Worm (Caenorhabditis elegans) whole organism, late embryonic: ENCODE measurements around the gene clc-1.
A peak's percentile ranks its signal among the peaks of the same experiment; 100 is the strongest.

ENCODE experiments used
- C08G9.2 ChIP-seq: sonication (generic microtip); optimal IDR thresholded peaks from 2 replicates; lab custom pipeline; 2016; ENCODE audit warnings: mild to moderate bottlenecking, missing genetic modification characterization, moderate library complexity, missing compliant biosample characterization
- F13H6.1 ChIP-seq: sonication (generic microtip); optimal IDR thresholded peaks from 2 replicates; lab custom pipeline; 2016; ENCODE audit warnings: missing genetic modification characterization, missing compliant biosample characterization
- K02D7.2 ChIP-seq: sonication (generic microtip); optimal IDR thresholded peaks from 2 replicates; lab custom pipeline; 2017; ENCODE audit warnings: mild to moderate bottlenecking, missing genetic modification characterization, missing compliant biosample characterization
- K09A11.1 ChIP-seq: sonication (generic microtip); optimal IDR thresholded peaks from 2 replicates; lab custom pipeline; 2017; ENCODE audit warnings: antibody characterized with exemption, mild to moderate bottlenecking, missing genetic modification characterization, missing compliant biosample characterization; ENCODE audit not compliant: insufficient read depth
- T23F11.4 ChIP-seq: fragments of 200-800 bp; sonication (Bioruptor generic); optimal IDR thresholded peaks from 2 replicates; lab custom pipeline; 2018; ENCODE audit warnings: mild to moderate bottlenecking, missing genetic modification characterization, missing compliant biosample characterization
- Y22D7AL.16 ChIP-seq: sonication (generic microtip); optimal IDR thresholded peaks from 2 replicates; lab custom pipeline; 2016; ENCODE audit warnings: missing genetic modification characterization, missing compliant biosample characterization
- ahr-1 ChIP-seq: sonication (generic microtip); optimal IDR thresholded peaks from 2 replicates; lab custom pipeline; 2016; ENCODE audit warnings: missing genetic modification characterization, missing compliant biosample characterization
- ama-1 ChIP-seq: fragments of 150-350 bp; optimal IDR thresholded peaks from 2 replicates; lab custom pipeline; 2014
- ceh-14 ChIP-seq: sonication (generic microtip); optimal IDR thresholded peaks from 2 replicates; lab custom pipeline; 2016; ENCODE audit warnings: missing genotype, missing genetic modification characterization, missing compliant biosample characterization
- ceh-18 ChIP-seq: sonication (generic microtip); optimal IDR thresholded peaks from 2 replicates; lab custom pipeline; 2016; ENCODE audit warnings: missing genetic modification characterization, missing compliant biosample characterization
- ceh-19 ChIP-seq: fragments of 200-800 bp; sonication (Bioruptor generic); optimal IDR thresholded peaks from 2 replicates; lab custom pipeline; 2018; ENCODE audit warnings: mild to moderate bottlenecking, missing genetic modification characterization, missing compliant biosample characterization
- ceh-22 ChIP-seq: sonication (generic microtip); optimal IDR thresholded peaks from 2 replicates; lab custom pipeline; 2017; ENCODE audit warnings: missing biosample characterization, missing genetic modification characterization
- ceh-24 ChIP-seq: sonication (generic microtip); optimal IDR thresholded peaks from 2 replicates; lab custom pipeline; 2016; ENCODE audit warnings: mild to moderate bottlenecking, missing genetic modification characterization, missing compliant biosample characterization
- ceh-30 ChIP-seq: fragments of 150-350 bp; optimal IDR thresholded peaks from 2 replicates; lab custom pipeline; 2014; ENCODE audit warnings: missing biosample characterization, missing genetic modification characterization
- ceh-31 ChIP-seq: sonication (generic microtip); optimal IDR thresholded peaks from 2 replicates; lab custom pipeline; 2016; ENCODE audit warnings: missing genetic modification characterization, missing compliant biosample characterization
- ceh-45 ChIP-seq: fragments of 200-800 bp; sonication (Bioruptor generic); IDR thresholded peaks from 2 replicates; pipeline ENCODE4 v1.3.6; 2022; ENCODE audit warnings: missing genetic modification reagents, missing genetic modification characterization, missing compliant biosample characterization
- ceh-48 ChIP-seq: sonication (generic microtip); optimal IDR thresholded peaks from 2 replicates; lab custom pipeline; 2016; ENCODE audit warnings: missing genetic modification characterization, inconsistent platforms, missing compliant biosample characterization
- che-1 ChIP-seq: sonication (generic microtip); optimal IDR thresholded peaks from 2 replicates; lab custom pipeline; 2016; ENCODE audit warnings: mild to moderate bottlenecking, missing genetic modification characterization, missing compliant biosample characterization
- dmd-4 ChIP-seq: sonication (generic microtip); optimal IDR thresholded peaks from 2 replicates; lab custom pipeline; 2016; ENCODE audit warnings: borderline replicate concordance, missing genetic modification characterization, missing compliant biosample characterization
- dve-1 ChIP-seq: sonication (generic microtip); optimal IDR thresholded peaks from 2 replicates; lab custom pipeline; 2017; ENCODE audit warnings: antibody characterized with exemption, mild to moderate bottlenecking, missing genetic modification characterization, missing compliant biosample characterization
- elt-2 ChIP-seq: sonication (generic microtip); optimal IDR thresholded peaks from 2 replicates; lab custom pipeline; 2016; ENCODE audit warnings: missing genetic modification reagents, missing genetic modification characterization, missing compliant biosample characterization
- eyg-1 ChIP-seq: sonication (generic microtip); optimal IDR thresholded peaks from 2 replicates; lab custom pipeline; 2016; ENCODE audit warnings: missing genotype, missing genetic modification characterization, missing compliant biosample characterization
- fax-1 ChIP-seq: sonication (generic microtip); optimal IDR thresholded peaks from 2 replicates; lab custom pipeline; 2016; ENCODE audit warnings: missing genotype, missing genetic modification characterization, missing compliant biosample characterization
- gmeb-2 ChIP-seq: sonication (generic microtip); optimal IDR thresholded peaks from 2 replicates; lab custom pipeline; 2016; ENCODE audit warnings: missing genetic modification characterization, inconsistent platforms, missing compliant biosample characterization
- hlh-30 ChIP-seq: sonication (generic microtip); optimal IDR thresholded peaks from 2 replicates; lab custom pipeline; 2017; ENCODE audit warnings: antibody characterized with exemption, missing genetic modification characterization, missing compliant biosample characterization; ENCODE audit not compliant: insufficient read depth
- hlh-6 ChIP-seq: sonication (generic microtip); optimal IDR thresholded peaks from 2 replicates; lab custom pipeline; 2016; ENCODE audit warnings: missing genotype, missing genetic modification characterization, missing compliant biosample characterization
- hlh-8 ChIP-seq: sonication (generic microtip); optimal IDR thresholded peaks from 2 replicates; lab custom pipeline; 2016; ENCODE audit warnings: missing genotype, missing genetic modification characterization, missing compliant biosample characterization
- lim-6 ChIP-seq: sonication (generic microtip); optimal IDR thresholded peaks from 2 replicates; lab custom pipeline; 2016; ENCODE audit warnings: missing genetic modification characterization, missing compliant biosample characterization
- lin-11 ChIP-seq: fragments of 200-800 bp; sonication (Bioruptor generic); optimal IDR thresholded peaks from 2 replicates; lab custom pipeline; 2018; ENCODE audit warnings: mild to moderate bottlenecking, missing genetic modification characterization, missing compliant biosample characterization
- madf-2 ChIP-seq: sonication (generic microtip); optimal IDR thresholded peaks from 2 replicates; lab custom pipeline; 2017; ENCODE audit warnings: missing genetic modification characterization, missing compliant biosample characterization
- nfya-1 ChIP-seq: sonication (generic microtip); optimal IDR thresholded peaks from 2 replicates; lab custom pipeline; 2017; ENCODE audit warnings: missing genetic modification characterization, mild to moderate bottlenecking, missing compliant biosample characterization, antibody characterized with exemption, moderate library complexity
- nhr-11 ChIP-seq: fragments of 150-350 bp; optimal IDR thresholded peaks from 2 replicates; lab custom pipeline; 2014; ENCODE audit warnings: missing biosample characterization, missing genetic modification characterization
- nhr-232 ChIP-seq: sonication (generic microtip); optimal IDR thresholded peaks from 2 replicates; lab custom pipeline; 2016; ENCODE audit warnings: missing genetic modification characterization, missing compliant biosample characterization
- npax-4 ChIP-seq: sonication (generic microtip); optimal IDR thresholded peaks from 2 replicates; lab custom pipeline; 2016; ENCODE audit warnings: missing genetic modification characterization, missing compliant biosample characterization
- odd-2 ChIP-seq: sonication (generic microtip); optimal IDR thresholded peaks from 2 replicates; lab custom pipeline; 2017; ENCODE audit warnings: antibody characterized with exemption, mild to moderate bottlenecking, missing genetic modification characterization, missing compliant biosample characterization
- pat-9 ChIP-seq: fragments of 200-800 bp; sonication (Bioruptor generic); optimal IDR thresholded peaks from 2 replicates; lab custom pipeline; 2018; ENCODE audit warnings: mild to moderate bottlenecking, missing genetic modification characterization, moderate library complexity, missing compliant biosample characterization
- pha-2 ChIP-seq: sonication (generic microtip); optimal IDR thresholded peaks from 2 replicates; lab custom pipeline; 2017; ENCODE audit warnings: mild to moderate bottlenecking, missing genetic modification characterization, missing compliant biosample characterization
- pha-4 ChIP-seq: fragments of 150-350 bp; optimal IDR thresholded peaks from 2 replicates; lab custom pipeline; 2018; ENCODE audit warnings: missing biosample characterization, missing genetic modification reagents, missing genetic modification characterization
- pqm-1 ChIP-seq: sonication (generic microtip); optimal IDR thresholded peaks from 2 replicates; lab custom pipeline; 2016; ENCODE audit warnings: missing genetic modification characterization, missing compliant biosample characterization
- pros-1 ChIP-seq: fragments of 150-350 bp; optimal IDR thresholded peaks from 2 replicates; lab custom pipeline; 2014; ENCODE audit warnings: missing biosample characterization, missing genetic modification reagents, missing genetic modification characterization
- ref-2 ChIP-seq: sonication (generic microtip); optimal IDR thresholded peaks from 2 replicates; lab custom pipeline; 2016; ENCODE audit warnings: missing genetic modification characterization, missing compliant biosample characterization
- sdc-2 ChIP-seq: sonication (generic microtip); optimal IDR thresholded peaks from 2 replicates; lab custom pipeline; 2016; ENCODE audit warnings: missing genotype, missing genetic modification characterization, missing compliant biosample characterization
- sox-2 ChIP-seq: fragments of 200-800 bp; sonication (Bioruptor generic); IDR thresholded peaks from 2 replicates; pipeline ENCODE4 v1.3.6; 2022; ENCODE audit warnings: missing genetic modification reagents, missing genetic modification characterization, missing compliant biosample characterization
- syd-9 ChIP-seq: sonication (generic microtip); optimal IDR thresholded peaks from 2 replicates; lab custom pipeline; 2016; ENCODE audit warnings: mild to moderate bottlenecking, missing genetic modification characterization, moderate library complexity, missing compliant biosample characterization
- ttx-3 ChIP-seq: sonication (generic microtip); optimal IDR thresholded peaks from 2 replicates; lab custom pipeline; 2016; ENCODE audit warnings: missing genetic modification reagents, missing genetic modification characterization, missing compliant biosample characterization
- unc-3 ChIP-seq, 2 experiments: fragments of 200-800 bp in 1 of 2; sonication (Bioruptor generic) in 1 of 2; sonication (generic microtip) in 1 of 2; conservative IDR thresholded peaks in 1 of 2; optimal IDR thresholded peaks in 1 of 2; 2 replicates each; pipeline versions ENCODE4 v1.3.6 to Lab custom; 2016 to 2022; ENCODE audit warnings: missing compliant biosample characterization in 2 of 2, missing genetic modification characterization in 2 of 2, missing genetic modification reagents in 1 of 2
- unc-42 ChIP-seq: sonication (generic microtip); optimal IDR thresholded peaks from 2 replicates; lab custom pipeline; 2016; ENCODE audit warnings: missing genotype, missing genetic modification characterization, missing compliant biosample characterization
- zip-5 ChIP-seq: sonication (generic microtip); optimal IDR thresholded peaks from 2 replicates; lab custom pipeline; 2016; ENCODE audit warnings: missing genetic modification characterization, missing compliant biosample characterization

Gene clc-1

DNA sequence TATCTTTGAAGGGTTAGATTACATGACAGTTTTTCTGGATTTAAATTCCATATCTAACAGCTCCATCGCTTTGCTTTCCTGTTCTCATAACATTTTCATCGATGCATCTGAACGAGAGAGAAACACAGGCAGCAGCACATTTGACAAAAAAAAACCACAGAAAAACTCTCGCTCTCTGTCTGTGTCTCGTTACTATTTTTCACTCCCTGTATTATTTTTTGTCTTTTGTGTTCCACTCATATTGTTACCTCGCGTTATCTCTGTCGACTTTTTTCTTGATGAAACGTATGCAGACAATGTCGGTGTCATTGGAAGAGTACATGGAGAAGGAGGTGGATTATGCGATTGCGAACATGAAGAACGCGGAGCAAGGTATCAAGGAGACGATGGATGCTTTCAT is 41.7 kb downstream of the clc-1 start, which contains the start of gene W04G3.11:
Gene W04G3.11 (plus strand): TSS at position 244 of the 400 bp plus-strand sequence.
- no peak for TF ChIP-seq F13H6.1 (tag; lab: Kevin White, UChicago)
- TF ChIP-seq che-1 (tag; lab: Kevin White, UChicago), result no peak
- no peak for TF ChIP-seq unc-42
- TF ChIP-seq ceh-48 (tag; lab: Kevin White, UChicago), result no peak
- TF ChIP-seq nhr-11 (tag; lab: Kevin White, UChicago), result no peak
- no peak for TF ChIP-seq pat-9
- TF ChIP-seq ceh-31 (tag; lab: Kevin White, UChicago), result no peak
- TF ChIP-seq Y22D7AL.16 (tag; lab: Kevin White, UChicago), result no peak
- no peak for TF ChIP-seq pros-1 (tag; lab: Kevin White, UChicago)
- no peak for TF ChIP-seq fax-1 (tag; lab: Kevin White, UChicago)
- TF ChIP-seq, all 69 proteins: peak for 0

DNA sequence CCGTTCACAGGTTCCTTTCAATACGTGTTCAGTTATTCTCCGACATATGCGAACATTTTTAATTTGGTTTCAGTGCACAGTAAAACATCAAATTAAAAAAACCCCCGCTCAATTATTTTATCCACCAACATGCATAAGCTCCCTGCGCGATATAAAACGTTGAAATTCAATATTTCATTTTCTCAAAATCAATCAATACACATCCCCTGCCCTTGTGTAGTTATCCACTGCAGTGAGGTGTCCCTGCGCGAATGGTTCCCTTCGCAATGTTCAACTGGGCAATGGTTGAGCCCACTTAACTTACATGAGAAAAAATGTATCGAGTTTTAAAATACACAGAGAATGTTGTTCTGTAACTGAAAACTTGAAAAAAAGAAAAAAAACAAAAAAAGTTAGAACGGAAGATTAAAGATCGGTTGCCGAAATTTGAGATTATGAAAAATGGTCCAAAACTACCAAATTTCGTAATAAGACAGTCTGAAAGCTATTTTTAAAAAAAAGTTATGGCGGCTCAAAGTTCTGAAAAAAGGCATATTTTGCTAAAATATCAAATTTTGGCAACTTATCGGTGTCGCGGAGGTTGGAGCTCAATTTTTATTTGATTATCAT is 46.8 kb downstream of the clc-1 start:
- TF ChIP-seq ceh-14 (tag; lab: Kevin White, UChicago) (peak; percentile 93), gmeb-2 (peak; percentile 48), sox-2 (GFP tag; lab: Robert Waterston, UW) (peak; percentile 61), eyg-1 (tag; lab: Kevin White, UChicago) (peak; percentile 35), ceh-30 (tag; lab: Kevin White, UChicago) (peak; percentile 98), dmd-4 (tag; lab: Kevin White, UChicago) (peak; percentile 88), ahr-1 (tag; lab: Kevin White, UChicago) (peak; percentile 26), pat-9 (peak; percentile 54), lin-11 (tag; lab: Kevin White, UChicago) (peak; percentile 52), hlh-8 (tag; lab: Kevin White, UChicago) (peak; percentile 48), sdc-2 (tag; lab: Kevin White, UChicago) (peak; percentile 100), K09A11.1 (tag; lab: Kevin White, UChicago) (peak; percentile 84), F13H6.1 (tag; lab: Kevin White, UChicago) (peak; percentile 88), dve-1 (peak; percentile 99), unc-3 (GFP tag; conservative IDR thresholded peaks at IDR 0.05; lab: Robert Waterston, UW) (peak; percentile 80), unc-3 (tag; optimal IDR thresholded peaks at IDR 0.05; lab: Kevin White, UChicago) (peak; percentile 89), elt-2 (tag; lab: Kevin White, UChicago) (peak; percentile 85), pqm-1 (tag; lab: Kevin White, UChicago) (peak; percentile 97), ceh-31 (tag; lab: Kevin White, UChicago) (peak; percentile 99), pros-1 (tag; lab: Kevin White, UChicago) (peak; percentile 98), npax-4 (peak; percentile 15), C08G9.2 (tag; lab: Kevin White, UChicago) (peak; percentile 87), hlh-30 (tag; lab: Kevin White, UChicago) (peak; percentile 57), ceh-48 (tag; lab: Kevin White, UChicago) (peak; percentile 100), zip-5 (tag; lab: Kevin White, UChicago) (peak; percentile 36), ttx-3 (peak; percentile 76), T23F11.4 (peak; percentile 43), ama-1 (no peak), ceh-22 (tag; lab: Kevin White, UChicago) (peak; percentile 94), ceh-19 (GFP tag; lab: Kevin White, UChicago) (peak; percentile 82), hlh-6 (tag; lab: Kevin White, UChicago) (peak; percentile 87), pha-2 (tag; lab: Kevin White, UChicago) (no peak), nhr-232 (tag; lab: Kevin White, UChicago) (peak; percentile 38), ceh-45 (peak; percentile 69; the same call in 1 of the 2 replicates), lim-6 (peak; percentile 85), pha-4 (tag; lab: Kevin White, UChicago) (peak; percentile 67), ceh-24 (tag; lab: Kevin White, UChicago) (no peak), syd-9 (tag; lab: Kevin White, UChicago) (peak; percentile 94), madf-2 (tag; lab: Kevin White, UChicago) (peak; percentile 88), odd-2 (no peak), ceh-18 (tag; lab: Kevin White, UChicago) (peak; percentile 100), Y22D7AL.16 (tag; lab: Kevin White, UChicago) (peak; percentile 67), ref-2 (tag; lab: Kevin White, UChicago) (peak; percentile 98), K02D7.2 (peak; percentile 63), nhr-11 (tag; lab: Kevin White, UChicago) (peak; percentile 95), nfya-1 (tag; lab: Kevin White, UChicago) (peak; percentile 99)
